Worm (Caenorhabditis elegans) whole organism, late embryonic: ENCODE measurements around the gene srx-78.

Experiments
- C38D4.7 ChIP-seq: fragments of 200-800 bp; sonication (Bioruptor generic); optimal IDR thresholded peaks from 2 replicates; lab custom pipeline; 2018; ENCODE audit warnings: mild to moderate bottlenecking, missing genetic modification characterization, moderate library complexity, missing compliant biosample characterization
- F13H6.1 ChIP-seq: sonication (generic microtip); optimal IDR thresholded peaks from 2 replicates; lab custom pipeline; 2016; ENCODE audit warnings: missing genetic modification characterization, missing compliant biosample characterization
- K02D7.2 ChIP-seq: sonication (generic microtip); optimal IDR thresholded peaks from 2 replicates; lab custom pipeline; 2017; ENCODE audit warnings: mild to moderate bottlenecking, missing genetic modification characterization, missing compliant biosample characterization
- T23F11.4 ChIP-seq: fragments of 200-800 bp; sonication (Bioruptor generic); optimal IDR thresholded peaks from 2 replicates; lab custom pipeline; 2018; ENCODE audit warnings: mild to moderate bottlenecking, missing genetic modification characterization, missing compliant biosample characterization
- Y22D7AL.16 ChIP-seq: sonication (generic microtip); optimal IDR thresholded peaks from 2 replicates; lab custom pipeline; 2016; ENCODE audit warnings: missing genetic modification characterization, missing compliant biosample characterization
- ahr-1 ChIP-seq: sonication (generic microtip); optimal IDR thresholded peaks from 2 replicates; lab custom pipeline; 2016; ENCODE audit warnings: missing genetic modification characterization, missing compliant biosample characterization
- ama-1 ChIP-seq: fragments of 150-350 bp; optimal IDR thresholded peaks from 2 replicates; lab custom pipeline; 2014
- ceh-18 ChIP-seq: sonication (generic microtip); optimal IDR thresholded peaks from 2 replicates; lab custom pipeline; 2016; ENCODE audit warnings: missing genetic modification characterization, missing compliant biosample characterization
- ceh-19 ChIP-seq: fragments of 200-800 bp; sonication (Bioruptor generic); optimal IDR thresholded peaks from 2 replicates; lab custom pipeline; 2018; ENCODE audit warnings: mild to moderate bottlenecking, missing genetic modification characterization, missing compliant biosample characterization
- ceh-22 ChIP-seq: sonication (generic microtip); optimal IDR thresholded peaks from 2 replicates; lab custom pipeline; 2017; ENCODE audit warnings: missing biosample characterization, missing genetic modification characterization
- ceh-24 ChIP-seq: sonication (generic microtip); optimal IDR thresholded peaks from 2 replicates; lab custom pipeline; 2016; ENCODE audit warnings: mild to moderate bottlenecking, missing genetic modification characterization, missing compliant biosample characterization
- ceh-31 ChIP-seq: sonication (generic microtip); optimal IDR thresholded peaks from 2 replicates; lab custom pipeline; 2016; ENCODE audit warnings: missing genetic modification characterization, missing compliant biosample characterization
- ceh-45 ChIP-seq: fragments of 200-800 bp; sonication (Bioruptor generic); IDR thresholded peaks from 2 replicates; pipeline ENCODE4 v1.3.6; 2022; ENCODE audit warnings: missing genetic modification reagents, missing genetic modification characterization, missing compliant biosample characterization
- ceh-48 ChIP-seq: sonication (generic microtip); optimal IDR thresholded peaks from 2 replicates; lab custom pipeline; 2016; ENCODE audit warnings: missing genetic modification characterization, inconsistent platforms, missing compliant biosample characterization
- ceh-9 ChIP-seq: sonication (generic microtip); optimal IDR thresholded peaks from 2 replicates; lab custom pipeline; 2016; ENCODE audit warnings: mild to moderate bottlenecking, missing genetic modification characterization, inconsistent platforms, missing compliant biosample characterization
- dmd-4 ChIP-seq: sonication (generic microtip); optimal IDR thresholded peaks from 2 replicates; lab custom pipeline; 2016; ENCODE audit warnings: borderline replicate concordance, missing genetic modification characterization, missing compliant biosample characterization
- ets-4 ChIP-seq: sonication (generic microtip); optimal IDR thresholded peaks from 2 replicates; lab custom pipeline; 2016; ENCODE audit warnings: missing genetic modification characterization, missing compliant biosample characterization
- fax-1 ChIP-seq: sonication (generic microtip); optimal IDR thresholded peaks from 2 replicates; lab custom pipeline; 2016; ENCODE audit warnings: missing genotype, missing genetic modification characterization, missing compliant biosample characterization
- fkh-10 ChIP-seq: fragments of 150-350 bp; optimal IDR thresholded peaks from 2 replicates; lab custom pipeline; 2014; ENCODE audit warnings: missing biosample characterization, missing genetic modification reagents, missing genetic modification characterization
- fkh-6 ChIP-seq: sonication (generic microtip); optimal IDR thresholded peaks from 2 replicates; lab custom pipeline; 2016; ENCODE audit warnings: missing genetic modification characterization, missing compliant biosample characterization
- gmeb-2 ChIP-seq: sonication (generic microtip); optimal IDR thresholded peaks from 2 replicates; lab custom pipeline; 2016; ENCODE audit warnings: missing genetic modification characterization, inconsistent platforms, missing compliant biosample characterization
- hlh-13 ChIP-seq: fragments of 200-800 bp; sonication (Bioruptor generic); optimal IDR thresholded peaks from 2 replicates; lab custom pipeline; 2018; ENCODE audit warnings: mild to moderate bottlenecking, missing genetic modification characterization, missing compliant biosample characterization
- hlh-15 ChIP-seq: sonication (generic microtip); optimal IDR thresholded peaks from 2 replicates; lab custom pipeline; 2016; ENCODE audit warnings: missing genetic modification characterization, missing compliant biosample characterization
- hlh-30 ChIP-seq: sonication (generic microtip); optimal IDR thresholded peaks from 2 replicates; lab custom pipeline; 2017; ENCODE audit warnings: antibody characterized with exemption, missing genetic modification characterization, missing compliant biosample characterization; ENCODE audit not compliant: insufficient read depth
- hlh-8 ChIP-seq: sonication (generic microtip); optimal IDR thresholded peaks from 2 replicates; lab custom pipeline; 2016; ENCODE audit warnings: missing genotype, missing genetic modification characterization, missing compliant biosample characterization
- lim-6 ChIP-seq: sonication (generic microtip); optimal IDR thresholded peaks from 2 replicates; lab custom pipeline; 2016; ENCODE audit warnings: missing genetic modification characterization, missing compliant biosample characterization
- madf-2 ChIP-seq: sonication (generic microtip); optimal IDR thresholded peaks from 2 replicates; lab custom pipeline; 2017; ENCODE audit warnings: missing genetic modification characterization, missing compliant biosample characterization
- mec-3 ChIP-seq: sonication (generic microtip); optimal IDR thresholded peaks from 2 replicates; lab custom pipeline; 2016; ENCODE audit warnings: borderline replicate concordance, missing genetic modification characterization, missing compliant biosample characterization
- nhr-11 ChIP-seq: fragments of 150-350 bp; optimal IDR thresholded peaks from 2 replicates; lab custom pipeline; 2014; ENCODE audit warnings: missing biosample characterization, missing genetic modification characterization
- nhr-232 ChIP-seq: sonication (generic microtip); optimal IDR thresholded peaks from 2 replicates; lab custom pipeline; 2016; ENCODE audit warnings: missing genetic modification characterization, missing compliant biosample characterization
- odd-2 ChIP-seq: sonication (generic microtip); optimal IDR thresholded peaks from 2 replicates; lab custom pipeline; 2017; ENCODE audit warnings: antibody characterized with exemption, mild to moderate bottlenecking, missing genetic modification characterization, missing compliant biosample characterization
- pag-3 ChIP-seq: sonication (generic microtip); optimal IDR thresholded peaks from 2 replicates; lab custom pipeline; 2016; ENCODE audit warnings: missing compliant biosample characterization, missing genetic modification characterization, borderline replicate concordance
- pat-9 ChIP-seq: fragments of 200-800 bp; sonication (Bioruptor generic); optimal IDR thresholded peaks from 2 replicates; lab custom pipeline; 2018; ENCODE audit warnings: mild to moderate bottlenecking, missing genetic modification characterization, moderate library complexity, missing compliant biosample characterization
- pha-4 ChIP-seq: fragments of 150-350 bp; optimal IDR thresholded peaks from 2 replicates; lab custom pipeline; 2018; ENCODE audit warnings: missing biosample characterization, missing genetic modification reagents, missing genetic modification characterization
- pqm-1 ChIP-seq: sonication (generic microtip); optimal IDR thresholded peaks from 2 replicates; lab custom pipeline; 2016; ENCODE audit warnings: missing genetic modification characterization, missing compliant biosample characterization
- pros-1 ChIP-seq: fragments of 150-350 bp; optimal IDR thresholded peaks from 2 replicates; lab custom pipeline; 2014; ENCODE audit warnings: missing biosample characterization, missing genetic modification reagents, missing genetic modification characterization
- ref-2 ChIP-seq: sonication (generic microtip); optimal IDR thresholded peaks from 2 replicates; lab custom pipeline; 2016; ENCODE audit warnings: missing genetic modification characterization, missing compliant biosample characterization
- sdc-2 ChIP-seq: sonication (generic microtip); optimal IDR thresholded peaks from 2 replicates; lab custom pipeline; 2016; ENCODE audit warnings: missing genotype, missing genetic modification characterization, missing compliant biosample characterization
- syd-9 ChIP-seq: sonication (generic microtip); optimal IDR thresholded peaks from 2 replicates; lab custom pipeline; 2016; ENCODE audit warnings: mild to moderate bottlenecking, missing genetic modification characterization, moderate library complexity, missing compliant biosample characterization
- tbx-2 ChIP-seq: sonication (generic microtip); optimal IDR thresholded peaks from 2 replicates; lab custom pipeline; 2016; ENCODE audit warnings: missing genetic modification characterization, missing compliant biosample characterization
- tbx-7 ChIP-seq: sonication (generic microtip); optimal IDR thresholded peaks from 2 replicates; lab custom pipeline; 2016; ENCODE audit warnings: missing genotype, missing genetic modification characterization, missing compliant biosample characterization
- ttx-3 ChIP-seq: sonication (generic microtip); optimal IDR thresholded peaks from 2 replicates; lab custom pipeline; 2016; ENCODE audit warnings: missing genetic modification reagents, missing genetic modification characterization, missing compliant biosample characterization
- unc-3 ChIP-seq, 2 experiments: fragments of 200-800 bp in 1 of 2; sonication (Bioruptor generic) in 1 of 2; sonication (generic microtip) in 1 of 2; conservative IDR thresholded peaks in 1 of 2; optimal IDR thresholded peaks in 1 of 2; 2 replicates each; pipeline versions ENCODE4 v1.3.6 to Lab custom; 2016 to 2022; ENCODE audit warnings: missing compliant biosample characterization in 2 of 2, missing genetic modification characterization in 2 of 2, missing genetic modification reagents in 1 of 2
- unc-86 ChIP-seq: sonication (generic microtip); optimal IDR thresholded peaks from 2 replicates; lab custom pipeline; 2016; ENCODE audit warnings: missing genetic modification characterization, missing compliant biosample characterization

srx-78 gene

DNA sequence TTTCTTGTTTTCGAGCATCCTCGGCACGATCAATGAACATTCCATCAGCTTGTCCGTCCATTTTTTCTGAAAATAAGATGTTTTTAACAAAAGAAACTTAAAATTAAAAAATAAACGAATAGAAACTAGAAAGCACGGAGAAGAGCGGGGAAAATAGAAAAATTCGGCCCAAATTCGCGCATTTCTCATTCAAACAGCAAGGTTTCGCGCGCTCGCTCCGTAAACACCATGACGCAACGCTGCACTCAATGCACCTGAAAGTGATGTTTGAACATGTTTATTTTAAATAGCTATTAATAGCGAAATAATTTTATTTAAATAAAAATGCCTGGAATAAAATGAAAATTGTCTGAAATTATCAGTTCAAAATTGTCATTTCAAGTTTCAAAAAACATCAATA, 35.3 kb upstream of the srx-78 start, which contains the start of the genes mcm-3 and C25D7.15:
Gene mcm-3, minus strand, starts transcription at position 66 of the 400 bp plus-strand sequence.
Gene C25D7.15, plus strand, starts transcription at position 275 of the 400 bp plus-strand sequence.
- TF ChIP-seq hlh-13 (GFP tag; lab: Kevin White, UChicago) (no peak), unc-86 (tag; lab: Kevin White, UChicago) (no peak), ahr-1 (tag; lab: Kevin White, UChicago) (no peak), hlh-8 (no peak), ttx-3 (no peak), ceh-45 (GFP tag; lab: Robert Waterston, UW) (no peak), pag-3 (tag; lab: Kevin White, UChicago) (no peak), T23F11.4 (GFP tag; lab: Kevin White, UChicago) (no peak), mec-3 (tag; lab: Kevin White, UChicago) (no peak), gmeb-2 (tag; lab: Kevin White, UChicago) (no peak), ceh-22 (tag; lab: Kevin White, UChicago) (no peak), nhr-11 (tag; lab: Kevin White, UChicago) (no peak)

DNA sequence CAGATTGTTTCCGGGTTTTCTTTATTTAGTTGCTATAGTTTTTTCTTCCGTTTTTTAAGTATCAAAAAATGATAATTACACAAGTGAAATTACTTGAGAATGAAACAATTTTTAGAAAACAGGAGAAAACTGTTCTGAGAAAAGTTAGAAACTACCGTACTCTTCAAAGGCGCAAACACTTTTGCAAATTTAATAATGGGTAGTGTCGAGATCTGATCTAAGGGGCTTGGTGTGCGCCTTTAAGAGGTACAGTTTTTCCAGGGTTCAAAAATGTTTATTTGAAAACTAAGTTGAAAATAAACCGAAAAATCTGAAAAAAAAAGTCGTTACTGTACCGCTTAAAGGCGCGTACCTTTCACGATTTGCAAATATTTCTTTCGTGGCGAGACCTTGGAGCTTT, 34.3 kb upstream of the srx-78 start:
- no peak for TF ChIP-seq pag-3 (tag; lab: Kevin White, UChicago)
- TF ChIP-seq ceh-48: no peak
- no peak for TF ChIP-seq ceh-24
- TF ChIP-seq fax-1 (tag; lab: Kevin White, UChicago): no peak
- TF ChIP-seq ref-2 (tag; lab: Kevin White, UChicago): no peak
- TF ChIP-seq hlh-13 (GFP tag; lab: Kevin White, UChicago): no peak
- TF ChIP-seq Y22D7AL.16: no peak
- TF ChIP-seq odd-2 (tag; lab: Kevin White, UChicago): no peak
- no peak for TF ChIP-seq C38D4.7 (GFP tag; lab: Kevin White, UChicago)
- TF ChIP-seq madf-2 (tag; lab: Kevin White, UChicago): no peak
- TF ChIP-seq tbx-2: no peak
- no peak for TF ChIP-seq ttx-3
- TF ChIP-seq hlh-30 (tag; lab: Kevin White, UChicago): no peak
- TF ChIP-seq pat-9 (tag; lab: Kevin White, UChicago): no peak
- no peak for TF ChIP-seq hlh-8

DNA sequence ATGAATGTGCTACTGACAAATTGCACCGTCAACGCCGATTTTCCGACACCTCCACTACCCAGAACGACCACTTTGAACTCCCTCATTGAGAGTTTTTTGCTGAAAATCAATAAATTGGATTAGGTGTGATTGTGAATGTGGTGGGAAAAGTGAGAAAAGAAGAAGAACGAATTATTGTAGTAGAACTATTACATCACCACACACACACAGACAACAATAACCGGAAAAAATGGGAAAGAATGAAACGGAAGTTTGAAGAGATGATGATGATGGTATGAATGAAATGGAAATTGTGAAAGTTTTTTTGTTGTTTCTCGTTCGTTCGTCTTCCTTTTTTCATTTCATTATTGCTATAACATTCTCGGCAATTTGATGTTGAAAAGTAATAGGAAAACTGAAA, 30.9 kb upstream of the srx-78 start, which contains the start of gene rap-2:
Gene rap-2, minus strand, starts transcription at position 101 of the 400 bp plus-strand sequence.
- TF ChIP-seq fkh-10 (GFP tag; lab: Kevin White, UChicago): no peak
- no peak for TF ChIP-seq fkh-6 (tag; lab: Kevin White, UChicago)
- no peak for TF ChIP-seq ceh-9 (tag; lab: Kevin White, UChicago)
- TF ChIP-seq ceh-31 (tag; lab: Kevin White, UChicago): no peak
- no peak for TF ChIP-seq F13H6.1
- no peak for TF ChIP-seq gmeb-2 (tag; lab: Kevin White, UChicago)
- TF ChIP-seq tbx-7 (tag; lab: Kevin White, UChicago): no peak

DNA sequence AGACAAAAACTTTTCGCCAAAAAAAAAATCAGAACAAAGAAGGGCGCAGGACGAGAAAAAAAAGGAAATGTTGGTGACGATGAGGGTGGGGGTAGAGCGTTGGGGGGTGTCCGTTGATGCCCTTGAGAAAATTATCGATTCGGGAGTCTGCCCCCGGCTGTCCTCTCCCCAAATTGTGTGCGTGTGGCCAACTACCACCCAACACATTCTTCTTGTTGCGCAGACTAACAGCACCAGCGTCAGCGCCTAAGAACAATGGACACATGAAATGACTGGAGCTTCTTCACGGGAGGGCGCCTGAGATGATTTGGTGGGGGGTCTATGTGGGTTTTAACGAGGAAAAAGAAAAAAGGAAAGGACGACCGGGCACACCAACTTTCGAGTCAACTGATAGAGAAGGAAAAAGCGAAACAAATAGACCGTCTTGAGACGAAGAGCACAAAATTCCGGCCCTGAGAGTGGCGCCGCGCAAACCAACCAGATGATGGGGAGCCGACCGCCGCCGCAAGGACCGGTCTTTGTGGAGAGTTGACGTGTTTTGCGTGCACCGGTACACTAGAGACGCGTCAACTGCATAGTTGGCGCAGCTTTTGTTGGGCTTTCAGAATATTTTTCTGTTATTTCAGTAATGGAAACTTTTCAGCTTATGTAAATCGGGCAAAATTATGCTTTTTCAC, 29.6 kb upstream of the srx-78 start, which contains the start of gene C25D7.9:
Gene C25D7.9, plus strand, starts transcription at position 68 of the 677 bp plus-strand sequence.
- TF ChIP-seq odd-2 (tag; lab: Kevin White, UChicago) (no peak), lim-6 (tag; lab: Kevin White, UChicago) (no peak), sdc-2 (tag; lab: Kevin White, UChicago) (peak; percentile 20), tbx-2 (peak; percentile 40), gmeb-2 (tag; lab: Kevin White, UChicago) (no peak), fkh-10 (GFP tag; lab: Kevin White, UChicago) (no peak), K02D7.2 (tag; lab: Kevin White, UChicago) (no peak), ref-2 (tag; lab: Kevin White, UChicago) (peak; percentile 22), pat-9 (tag; lab: Kevin White, UChicago) (no peak), nhr-232 (tag; lab: Kevin White, UChicago) (no peak), syd-9 (tag; lab: Kevin White, UChicago) (no peak), fax-1 (tag; lab: Kevin White, UChicago) (no peak), hlh-15 (no peak), fkh-6 (tag; lab: Kevin White, UChicago) (no peak), ceh-19 (GFP tag; lab: Kevin White, UChicago) (peak; percentile 46), ahr-1 (tag; lab: Kevin White, UChicago) (no peak), pros-1 (no peak), ceh-48 (peak; percentile 90), ets-4 (peak; percentile 61), unc-3 (GFP tag; conservative IDR thresholded peaks at IDR 0.05; lab: Robert Waterston, UW) (no peak), unc-3 (tag; optimal IDR thresholded peaks at IDR 0.05; lab: Kevin White, UChicago) (no peak), hlh-30 (tag; lab: Kevin White, UChicago) (no peak), dmd-4 (tag; lab: Kevin White, UChicago) (no peak), pqm-1 (tag; lab: Kevin White, UChicago) (no peak), ama-1 (lab: Kevin White, UChicago) (no peak), ceh-18 (tag; lab: Kevin White, UChicago) (no peak), pha-4 (tag; lab: Kevin White, UChicago) (no peak)
